Worm (Caenorhabditis elegans) whole organism, late embryonic: Measurements from ENCODE around the gene snai-1.

Experiments
- ceh-48 ChIP-seq: sonication (generic microtip); optimal IDR thresholded peaks from 2 replicates; lab custom pipeline; 2016; ENCODE audit warnings: missing genetic modification characterization, inconsistent platforms, missing compliant biosample characterization
- fax-1 ChIP-seq: sonication (generic microtip); optimal IDR thresholded peaks from 2 replicates; lab custom pipeline; 2016; ENCODE audit warnings: missing genotype, missing genetic modification characterization, missing compliant biosample characterization
- hlh-13 ChIP-seq: fragments of 200-800 bp; sonication (Bioruptor generic); optimal IDR thresholded peaks from 2 replicates; lab custom pipeline; 2018; ENCODE audit warnings: mild to moderate bottlenecking, missing genetic modification characterization, missing compliant biosample characterization
- pat-9 ChIP-seq: fragments of 200-800 bp; sonication (Bioruptor generic); optimal IDR thresholded peaks from 2 replicates; lab custom pipeline; 2018; ENCODE audit warnings: mild to moderate bottlenecking, missing genetic modification characterization, moderate library complexity, missing compliant biosample characterization
- pha-4 ChIP-seq: fragments of 150-350 bp; optimal IDR thresholded peaks from 2 replicates; lab custom pipeline; 2018; ENCODE audit warnings: missing biosample characterization, missing genetic modification reagents, missing genetic modification characterization
- unc-3 ChIP-seq, 2 experiments: fragments of 200-800 bp in 1 of 2; sonication (Bioruptor generic) in 1 of 2; sonication (generic microtip) in 1 of 2; conservative IDR thresholded peaks in 1 of 2; optimal IDR thresholded peaks in 1 of 2; 2 replicates each; pipeline versions ENCODE4 v1.3.6 to Lab custom; 2016 to 2022; ENCODE audit warnings: missing compliant biosample characterization in 2 of 2, missing genetic modification characterization in 2 of 2, missing genetic modification reagents in 1 of 2
- unc-42 ChIP-seq: sonication (generic microtip); optimal IDR thresholded peaks from 2 replicates; lab custom pipeline; 2016; ENCODE audit warnings: missing genotype, missing genetic modification characterization, missing compliant biosample characterization

snai-1 gene

ce11 chrIV:261607-262006 is 51.9 kb downstream of the snai-1 start, which contains the start of gene pqbp-1.1 (continued):
- no peak for TF ChIP-seq hlh-13 (GFP tag; lab: Kevin White, UChicago)
- TF ChIP-seq ceh-48 = peak; percentile 42
- TF ChIP-seq pha-4 (tag; lab: Kevin White, UChicago) = no peak
- no peak for TF ChIP-seq fax-1 (tag; lab: Kevin White, UChicago)
- TF ChIP-seq unc-3 (GFP tag; conservative IDR thresholded peaks at IDR 0.05; lab: Robert Waterston, UW) = no peak
- TF ChIP-seq unc-3 (tag; optimal IDR thresholded peaks at IDR 0.05; lab: Kevin White, UChicago) = no peak
- TF ChIP-seq unc-42 (tag; lab: Kevin White, UChicago) = peak; percentile 88
- TF ChIP-seq pat-9 (tag; lab: Kevin White, UChicago) = no peak
